In the genomic region with DNA sequence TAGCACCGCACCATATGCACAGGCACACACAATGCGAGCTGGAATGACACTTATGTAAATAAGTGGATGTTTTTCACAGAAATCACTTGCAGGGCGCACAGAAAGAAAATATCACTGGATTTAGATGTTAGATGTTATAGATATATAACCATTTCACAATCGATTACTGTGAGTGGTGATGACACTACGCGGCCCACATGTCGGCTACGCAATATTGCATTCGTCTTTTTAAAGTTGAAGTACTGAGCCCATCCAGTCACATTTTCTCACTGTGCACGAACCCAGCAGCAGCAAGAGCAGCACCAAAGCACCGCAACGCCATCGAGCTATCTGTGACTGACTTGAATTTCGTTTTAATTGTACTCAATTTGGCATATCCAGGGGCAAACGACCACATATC, we compare ENCODE assay signal across 1 fruit fly cellular context.
TF ChIP-seq lines count a peak whose summit lies in the region.

No protein-coding gene starts in this region.

TF ChIP-seq in whole organism, prepupa, 60 proteins besides CTCF, POLR2A, EP300 and RAD21 (continued from another document):
- TF ChIP-seq CG4318 (GFP tag; optimal IDR thresholded peaks at IDR 0.05; lab: Kevin White, UChicago) (peak; percentile 9), Hr39 (GFP tag; optimal IDR thresholded peaks at IDR 0.05; lab: Kevin White, UChicago) (peak; percentile 24), CG16779 (tag; optimal IDR thresholded peaks at IDR 0.05; lab: Kevin White, UChicago) (peak; percentile 7), ss (GFP tag; optimal IDR thresholded peaks at IDR 0.05; lab: Kevin White, UChicago) (no peak), lz (GFP tag; optimal IDR thresholded peaks at IDR 0.05; lab: Kevin White, UChicago) (peak; percentile 20), Hr4 (GFP tag; optimal IDR thresholded peaks at IDR 0.05; lab: Kevin White, UChicago) (peak; percentile 21), CG34406 (GFP tag; optimal IDR thresholded peaks at IDR 0.05; lab: Kevin White, UChicago) (peak; percentile 10), CG10631 (GFP tag; optimal IDR thresholded peaks at IDR 0.05; lab: Kevin White, UChicago) (peak; percentile 48), fd85E (GFP tag; optimal IDR thresholded peaks at IDR 0.05; lab: Kevin White, UChicago) (no peak), acj6 (GFP tag; optimal IDR thresholded peaks at IDR 0.05; lab: Kevin White, UChicago) (peak; percentile 34), Gug (GFP tag; IDR thresholded peaks at IDR 0.05; lab: Robert Waterston, UW) (no peak; the same call in 1 of the 2 replicates), Sox14 (GFP tag; optimal IDR thresholded peaks at IDR 0.05; lab: Kevin White, UChicago) (no peak), pdm3 (GFP tag; optimal IDR thresholded peaks at IDR 0.05; lab: Kevin White, UChicago) (peak; percentile 44), spab (GFP tag; optimal IDR thresholded peaks at IDR 0.05; lab: Kevin White, UChicago) (no peak), net (GFP tag; optimal IDR thresholded peaks at IDR 0.05; lab: Kevin White, UChicago) (peak; percentile 16), CG8632 (GFP tag; optimal IDR thresholded peaks at IDR 0.05; lab: Kevin White, UChicago) (peak; percentile 4)
TF ChIP-seq in whole organism, prepupa: peak in this region for 28.
